Worm (Caenorhabditis elegans): ENCODE results near the gene cyp-29A3.

Gene cyp-29A3

DNA sequence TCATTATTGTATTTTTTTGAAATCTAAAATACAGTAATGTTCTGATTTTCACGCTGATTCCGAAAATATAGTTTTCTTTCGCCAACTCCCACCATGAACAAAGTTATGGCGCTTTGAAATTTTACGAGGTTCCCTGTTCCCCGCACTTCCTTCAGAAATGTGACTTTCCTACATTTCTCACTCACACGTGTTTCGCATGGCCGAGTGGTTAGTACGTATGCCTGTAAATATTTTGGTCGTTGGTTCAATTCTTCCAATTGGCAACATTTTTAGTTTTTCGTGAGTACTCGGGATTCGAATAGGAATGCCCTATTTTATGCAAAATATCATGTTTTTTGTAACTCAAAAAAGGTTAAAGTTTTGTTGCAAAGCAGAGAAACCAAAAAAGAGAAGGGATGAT, 5.8 kb upstream of the cyp-29A3 start (continued):
- TF ChIP-seq nhr-20 (tag; optimal IDR thresholded peaks at IDR 0.05), result peak; percentile 53
- peak; percentile 60 for TF ChIP-seq nhr-90 (tag; optimal IDR thresholded peaks at IDR 0.05; ENCODE audit: poor library complexity)
- peak; percentile 14 for TF ChIP-seq C16A3.4 (tag; optimal IDR thresholded peaks at IDR 0.05)
- peak; percentile 21 for TF ChIP-seq unc-130 (tag; optimal IDR thresholded peaks at IDR 0.05)
- no peak for TF ChIP-seq Y116A8C.19 (tag; optimal IDR thresholded peaks at IDR 0.05; ENCODE audit: borderline replicate concordance)
- peak; percentile 10 for TF ChIP-seq tbx-2 (tag; optimal IDR thresholded peaks at IDR 0.05)
- TF ChIP-seq sup-37 (GFP tag; optimal IDR thresholded peaks at IDR 0.05), result no peak
- peak; percentile 49 for TF ChIP-seq mep-1 (tag; optimal IDR thresholded peaks at IDR 0.05)
- peak; percentile 6 for TF ChIP-seq xbp-1 (tag; optimal IDR thresholded peaks at IDR 0.05)
- no peak for TF ChIP-seq nhr-85 (tag)
- no peak for TF ChIP-seq unc-30 (tag; optimal IDR thresholded peaks at IDR 0.05)
- peak in 1 of 2 experiments; percentile 67 for TF ChIP-seq lin-35 (GFP tag; optimal IDR thresholded peaks at IDR 0.05)
- TF ChIP-seq ceh-82 (tag; optimal IDR thresholded peaks at IDR 0.05), result peak in 1 of 3 experiments; percentile 7
- peak; percentile 15 for TF ChIP-seq ceh-8 (GFP tag; optimal IDR thresholded peaks at IDR 0.05)

- TF ChIP-seq unc-98 (GFP tag; IDR thresholded peaks at IDR 0.05), result no peak
Measured at ce11 chrV:55946-56345, 3.1 kb upstream of the cyp-29A3 start, which contains the start of gene srt-52. srt-52 (minus strand) TSS chrV:56046.

DNA sequence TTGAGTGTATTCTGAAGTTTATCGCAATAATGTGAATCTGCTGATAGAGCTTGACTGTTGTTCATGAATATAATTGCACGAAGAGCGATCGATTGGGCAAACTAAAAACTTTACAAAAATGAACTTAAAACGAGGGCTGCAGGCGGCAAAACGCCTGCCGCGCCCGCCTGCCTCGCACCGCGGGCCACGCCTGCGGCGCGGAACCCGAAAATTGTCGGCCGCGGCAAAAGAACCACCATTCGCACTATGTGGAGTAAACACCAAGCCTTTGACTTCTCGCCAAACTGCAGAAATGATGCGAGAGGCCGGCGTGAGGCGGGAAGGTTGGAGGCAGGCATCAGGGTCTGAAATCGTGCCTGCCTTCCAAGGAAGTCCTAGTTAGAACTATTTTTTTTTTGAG, 4.8 kb downstream of the cyp-29A3 start:
- TF ChIP-seq C16A3.4 (tag; optimal IDR thresholded peaks at IDR 0.05), result no peak
- no peak for TF ChIP-seq fkh-8 (tag; optimal IDR thresholded peaks at IDR 0.05)
- TF ChIP-seq ama-1 (optimal IDR thresholded peaks at IDR 0.05), result no peak
- TF ChIP-seq vab-15 (tag; optimal IDR thresholded peaks at IDR 0.05), result no peak
- 0 out of 2 replicates have a peak, but pooled peaks have one; percentile 9 for TF ChIP-seq ets-5 (GFP tag; IDR thresholded peaks at IDR 0.05)
- no peak for TF ChIP-seq nhr-77 (tag; optimal IDR thresholded peaks at IDR 0.05)
- TF ChIP-seq irx-1 (tag; optimal IDR thresholded peaks at IDR 0.05), result no peak
- no peak for TF ChIP-seq lin-14 (GFP tag; optimal IDR thresholded peaks at IDR 0.05)

DNA sequence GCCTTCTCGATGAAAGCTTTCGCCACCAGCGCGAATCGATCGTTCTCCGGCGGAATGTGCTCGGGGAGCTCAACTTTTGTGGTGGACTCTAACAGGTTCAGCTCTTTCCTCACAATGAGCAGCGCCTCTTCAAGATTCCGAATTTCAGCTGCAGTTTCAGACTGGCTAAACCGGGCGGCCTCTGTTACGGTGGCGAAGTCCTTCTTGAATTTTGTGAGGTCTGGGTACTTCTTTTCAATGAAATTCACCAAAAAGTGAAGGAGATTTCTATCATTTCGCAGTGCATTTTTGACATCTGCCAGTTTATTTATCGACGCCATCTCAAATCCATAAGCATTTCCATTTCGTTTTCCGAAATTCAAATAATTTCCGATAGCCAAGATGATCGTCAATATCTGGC, 7.5 kb downstream of the cyp-29A3 start:
- TF ChIP-seq nhr-90 (tag; optimal IDR thresholded peaks at IDR 0.05; ENCODE audit: poor library complexity) (no peak), C16A3.4 (tag; optimal IDR thresholded peaks at IDR 0.05) (no peak), vab-15 (tag; optimal IDR thresholded peaks at IDR 0.05) (no peak), unc-130 (tag; optimal IDR thresholded peaks at IDR 0.05) (no peak), unc-30 (tag; optimal IDR thresholded peaks at IDR 0.05) (no peak), C34B4.2 (tag; optimal IDR thresholded peaks at IDR 0.05) (no peak), alr-1 (tag; optimal IDR thresholded peaks at IDR 0.05; ENCODE audit: borderline replicate concordance) (no peak), elt-3 (tag; optimal IDR thresholded peaks at IDR 0.05) (no peak), lin-35 (GFP tag; optimal IDR thresholded peaks at IDR 0.05) (no peak), swsn-7 (tag; optimal IDR thresholded peaks at IDR 0.05) (no peak), xbp-1 (tag; optimal IDR thresholded peaks at IDR 0.05) (no peak), efl-3 (GFP tag; optimal IDR thresholded peaks at IDR 0.05) (no peak), snpc-4 (tag; optimal IDR thresholded peaks at IDR 0.05) (no peak), zip-4 (GFP tag; optimal IDR thresholded peaks at IDR 0.05) (no peak), ceh-63 (GFP tag; optimal IDR thresholded peaks at IDR 0.05) (no peak), nhr-20 (tag; optimal IDR thresholded peaks at IDR 0.05) (no peak), nhr-12 (tag; optimal IDR thresholded peaks at IDR 0.05) (no peak), lsy-2 (tag; optimal IDR thresholded peaks at IDR 0.05) (no peak), nhr-71 (tag; optimal IDR thresholded peaks at IDR 0.05) (no peak)

ce11 chrV:68112-68511, 9.1 kb downstream of the cyp-29A3 start:
- TF ChIP-seq efl-1 (optimal IDR thresholded peaks at IDR 0.05), result no peak
- TF ChIP-seq efl-1 (GFP tag; optimal IDR thresholded peaks at IDR 0.05 in 1 of 2), result peak in 1 of 2 experiments; percentile 10
- TF ChIP-seq C04F5.9 (tag; optimal IDR thresholded peaks at IDR 0.05), result no peak

Measured in whole organism, L1 larva.